Fruit fly (Drosophila melanogaster) whole organism: ENCODE results near the gene pie.

Experiments used
- CG8478 ChIP-seq: fragments of >200 bp; optimal IDR thresholded peaks from 2 replicates; lab custom pipeline; 2018; ENCODE audit warnings: inconsistent platforms
- Dll ChIP-seq: fragments of >200 bp; optimal IDR thresholded peaks from 2 replicates; lab custom pipeline; 2017
- EcR ChIP-seq, 2 experiments: fragments of >200 bp; optimal IDR thresholded peaks; 2 replicates each; lab custom pipeline; 2017; ENCODE audit warnings: missing biosample characterization in 2 of 2, missing genetic modification characterization in 2 of 2, missing genetic modification reagents in 2 of 2
- pan ChIP-seq: fragments of >200 bp; optimal IDR thresholded peaks from 2 replicates; lab custom pipeline; 2017
- psq ChIP-seq: fragments of >200 bp; optimal IDR thresholded peaks from 2 replicates; lab custom pipeline; 2017
- usp ChIP-seq: fragments of >200 bp; optimal IDR thresholded peaks from 2 replicates; lab custom pipeline; 2017; ENCODE audit warnings: missing biosample characterization, missing genetic modification characterization, mixed read lengths

The pie gene

dm6 chr2L:10408122-10408576 lies 14.4 kb downstream of the pie start, which contains the start of the genes Ip259 and RpS27A:
Ip259 (plus strand) TSS chr2L:10408352.
RpS27A (plus strand) TSS chr2L:10408352.
- TF ChIP-seq pan (lab: Kevin White, UChicago) (no peak), CG8478 (lab: Kevin White, UChicago) (no peak), usp (GFP tag; lab: Kevin White, UChicago) (no peak), EcR (GFP tag; optimal IDR thresholded peaks at IDR 0.05; lab: Kevin White, UChicago) (no peak), psq (lab: Kevin White, UChicago) (no peak), Dll (lab: Kevin White, UChicago) (no peak)

dm6 chr2L:10405008-10405654 lies 17.4 kb downstream of the pie start, which contains the start of the genes CG17768, LSm-4 and Ir31a:
CG17768 (minus strand) TSS chr2L:10405203.
LSm-4 (minus strand) TSS chr2L:10405203.
Ir31a (plus strand) TSS chr2L:10405565.
- TF ChIP-seq EcR (GFP tag; optimal IDR thresholded peaks at IDR 0.05; lab: Kevin White, UChicago): no peak
- no peak for TF ChIP-seq Dll (lab: Kevin White, UChicago)
- no peak for TF ChIP-seq psq (lab: Kevin White, UChicago)
- no peak for TF ChIP-seq pan (lab: Kevin White, UChicago)
- no peak for TF ChIP-seq CG8478 (lab: Kevin White, UChicago)
- TF ChIP-seq usp (GFP tag; lab: Kevin White, UChicago): no peak

- TF ChIP-seq psq (lab: Kevin White, UChicago) (no peak), CG8478 (lab: Kevin White, UChicago) (no peak), Dll (lab: Kevin White, UChicago) (no peak), usp (GFP tag; lab: Kevin White, UChicago) (no peak), EcR (GFP tag; optimal IDR thresholded peaks at IDR 0.05; lab: Kevin White, UChicago) (no peak), pan (lab: Kevin White, UChicago) (no peak)
These were observed 18.7 kb downstream of the pie start for dm6 chr2L:10403803-10404315.

- TF ChIP-seq CG8478 (lab: Kevin White, UChicago) (no peak), Dll (lab: Kevin White, UChicago) (no peak), EcR (GFP tag; optimal IDR thresholded peaks at IDR 0.05; lab: Kevin White, UChicago) (no peak), psq (lab: Kevin White, UChicago) (no peak), pan (lab: Kevin White, UChicago) (no peak), usp (GFP tag; lab: Kevin White, UChicago) (no peak)
These were observed 25.5 kb downstream of the pie start for dm6 chr2L:10396877-10397587.

dm6 chr2L:10396488-10396824 lies 26.1 kb downstream of the pie start, which contains the start of gene Cnot4:
Cnot4 (plus strand) TSS chr2L:10396716.
- TF ChIP-seq usp (GFP tag; lab: Kevin White, UChicago) (no peak), EcR (GFP tag; optimal IDR thresholded peaks at IDR 0.05; lab: Kevin White, UChicago) (no peak), pan (lab: Kevin White, UChicago) (no peak), CG8478 (lab: Kevin White, UChicago) (no peak)

- no peak for TF ChIP-seq CG8478 (lab: Kevin White, UChicago)
- TF ChIP-seq pan (lab: Kevin White, UChicago): no peak
- no peak for TF ChIP-seq Dll (lab: Kevin White, UChicago)
- no peak for TF ChIP-seq psq (lab: Kevin White, UChicago)
- TF ChIP-seq usp (GFP tag; lab: Kevin White, UChicago): no peak
- TF ChIP-seq EcR (GFP tag; optimal IDR thresholded peaks at IDR 0.05; lab: Kevin White, UChicago): no peak
These were observed 26.7 kb downstream of the pie start, which contains the start of gene Mdh1 for dm6 chr2L:10395642-10396487. Mdh1 (minus strand) TSS chr2L:10396332.

- no peak for TF ChIP-seq Dll (lab: Kevin White, UChicago)
- no peak for TF ChIP-seq EcR (GFP tag; optimal IDR thresholded peaks at IDR 0.05; lab: Kevin White, UChicago)
- TF ChIP-seq usp (GFP tag; lab: Kevin White, UChicago): no peak
- TF ChIP-seq psq (lab: Kevin White, UChicago): no peak
- TF ChIP-seq pan (lab: Kevin White, UChicago): no peak
- TF ChIP-seq CG8478 (lab: Kevin White, UChicago): no peak
These were observed 27.5 kb downstream of the pie start for dm6 chr2L:10395035-10395434.

dm6 chr2L:10393467-10393866 lies 29.1 kb downstream of the pie start:
- no peak for TF ChIP-seq usp (GFP tag; lab: Kevin White, UChicago)
- no peak for TF ChIP-seq Dll (lab: Kevin White, UChicago)
- no peak for TF ChIP-seq CG8478 (lab: Kevin White, UChicago)
- TF ChIP-seq pan (lab: Kevin White, UChicago): no peak
- no peak for TF ChIP-seq EcR (GFP tag; optimal IDR thresholded peaks at IDR 0.05; lab: Kevin White, UChicago)
- TF ChIP-seq psq (lab: Kevin White, UChicago): no peak

dm6 chr2L:10387869-10388726 lies 34.5 kb downstream of the pie start, which contains the start of gene da:
da (plus strand) TSS chr2L:10388105.
- TF ChIP-seq CG8478 (lab: Kevin White, UChicago) (no peak), Dll (lab: Kevin White, UChicago) (no peak), psq (lab: Kevin White, UChicago) (no peak), usp (GFP tag; lab: Kevin White, UChicago) (no peak), pan (lab: Kevin White, UChicago) (no peak), EcR (GFP tag; optimal IDR thresholded peaks at IDR 0.05; lab: Kevin White, UChicago) (no peak)
